Worm (Caenorhabditis elegans) whole organism, L4 larva: Measurements from ENCODE around the gene hsd-3.

Experiments used
- F44E2.7 ChIP-seq: fragments of 200-800 bp; sonication (Bioruptor generic); IDR thresholded peaks from 2 replicates; pipeline ENCODE4 v2.1.2; 2022; ENCODE audit warnings: missing genetic modification characterization, missing compliant biosample characterization
- Y105C5A.15 ChIP-seq: fragments of 200-800 bp; sonication (Bioruptor generic); IDR thresholded peaks from 2 replicates; pipeline ENCODE4 v1.3.6; 2022; ENCODE audit warnings: missing genetic modification characterization, missing compliant biosample characterization
- aha-1 ChIP-seq: fragments of 150-350 bp; peaks from one replicate; lab custom pipeline; 2014; ENCODE audit warnings: missing biosample characterization, missing genetic modification characterization
- aly-2 ChIP-seq: sonication (generic microtip); optimal IDR thresholded peaks from 2 replicates; lab custom pipeline; 2018; ENCODE audit warnings: missing biosample characterization, missing genetic modification characterization
- ama-1 ChIP-seq: fragments of 150-350 bp; optimal IDR thresholded peaks from 2 replicates; lab custom pipeline; 2014; ENCODE audit warnings: inconsistent platforms, mixed read lengths
- arid-1 ChIP-seq: fragments of 200-800 bp; sonication (Bioruptor generic); conservative IDR thresholded peaks from 2 replicates; pipeline ENCODE4 v1.3.6; 2022; ENCODE audit warnings: missing genetic modification reagents, missing genetic modification characterization, missing compliant biosample characterization
- cey-2 ChIP-seq: sonication (generic microtip); optimal IDR thresholded peaks from 3 replicates; lab custom pipeline; 2017; ENCODE audit warnings: missing genetic modification characterization, mild to moderate bottlenecking, missing compliant biosample characterization, antibody characterized with exemption, borderline replicate concordance; ENCODE audit not compliant: insufficient read depth
- daf-16 ChIP-seq, 3 experiments: sonication (generic microtip); optimal IDR thresholded peaks; 2 replicates each; lab custom pipeline; 2016 to 2017; ENCODE audit warnings: missing genetic modification characterization in 3 of 3, missing genetic modification reagents in 3 of 3, mild to moderate bottlenecking in 2 of 3, missing compliant biosample characterization in 2 of 3, missing biosample characterization in 1 of 3, moderate library complexity in 1 of 3
- daf-8 ChIP-seq: fragments of 200-800 bp; sonication (Bioruptor generic); IDR thresholded peaks from 2 replicates; pipeline ENCODE4 v1.3.6; 2022; ENCODE audit warnings: missing genetic modification characterization, missing compliant biosample characterization
- dmd-6 ChIP-seq: fragments of 200-800 bp; sonication (Bioruptor generic); IDR thresholded peaks from 2 replicates; pipeline ENCODE4 v1.3.6; 2022; ENCODE audit warnings: missing genetic modification reagents, missing genetic modification characterization, missing compliant biosample characterization
- dmd-8 ChIP-seq: fragments of 200-800 bp; sonication (Bioruptor generic); IDR thresholded peaks from 2 replicates; pipeline ENCODE4 v1.3.6; 2022; ENCODE audit warnings: missing genetic modification characterization, missing compliant biosample characterization
- duxl-1 ChIP-seq: sonication (generic microtip); optimal IDR thresholded peaks from 2 replicates; lab custom pipeline; 2016; ENCODE audit warnings: mild to moderate bottlenecking, missing genetic modification characterization, moderate library complexity, missing compliant biosample characterization; ENCODE audit not compliant: poor library complexity
- dve-1 ChIP-seq: sonication (generic microtip); optimal IDR thresholded peaks from 2 replicates; lab custom pipeline; 2017; ENCODE audit warnings: antibody characterized with exemption, mild to moderate bottlenecking, missing genetic modification characterization, missing compliant biosample characterization; ENCODE audit not compliant: insufficient read depth
- egl-43 ChIP-seq: fragments of 200-800 bp; sonication (Bioruptor generic); IDR thresholded peaks from 2 replicates; pipeline ENCODE4 v1.3.6; 2022; ENCODE audit warnings: missing genetic modification reagents, missing genetic modification characterization, missing compliant biosample characterization
- gei-8 ChIP-seq: fragments of 200-800 bp; sonication (Bioruptor generic); optimal IDR thresholded peaks from 2 replicates; lab custom pipeline; 2018; ENCODE audit warnings: mild to moderate bottlenecking, missing genetic modification characterization, missing compliant biosample characterization
- hif-1 ChIP-seq, 2 experiments: sonication (generic microtip); optimal IDR thresholded peaks; 2 replicates each; lab custom pipeline; 2016 to 2017; ENCODE audit warnings: missing compliant biosample characterization in 2 of 2, missing genetic modification characterization in 2 of 2, missing genetic modification reagents in 2 of 2, missing genotype in 2 of 2, mild to moderate bottlenecking in 1 of 2
- hlh-11 ChIP-seq: fragments of 200-800 bp; sonication (Bioruptor generic); optimal IDR thresholded peaks from 2 replicates; lab custom pipeline; 2018; ENCODE audit warnings: mild to moderate bottlenecking, missing genetic modification characterization, missing compliant biosample characterization
- hlh-30 ChIP-seq: sonication (generic microtip); optimal IDR thresholded peaks from 2 replicates; lab custom pipeline; 2017; ENCODE audit warnings: antibody characterized with exemption, mild to moderate bottlenecking, missing genetic modification characterization, missing compliant biosample characterization; ENCODE audit not compliant: insufficient read depth
- hmg-1.1 ChIP-seq: fragments of 200-800 bp; sonication (Bioruptor generic); IDR thresholded peaks from 2 replicates; pipeline ENCODE4 v1.3.6; 2022; ENCODE audit warnings: missing genetic modification reagents, missing genetic modification characterization, missing compliant biosample characterization
- jun-1 ChIP-seq: fragments of 150-350 bp; optimal IDR thresholded peaks from 2 replicates; lab custom pipeline; 2014; ENCODE audit warnings: missing biosample characterization, missing genetic modification reagents, missing genetic modification characterization
- lim-7 ChIP-seq: fragments of 200-800 bp; sonication (Bioruptor generic); IDR thresholded peaks from 2 replicates; pipeline ENCODE4 v1.3.6; 2022; ENCODE audit warnings: missing genetic modification characterization, missing compliant biosample characterization
- lin-39 ChIP-seq: fragments of 150-350 bp; optimal IDR thresholded peaks from 2 replicates; lab custom pipeline; 2014; ENCODE audit warnings: missing biosample characterization, missing genetic modification reagents, missing genetic modification characterization
- lsy-2 ChIP-seq, 2 experiments: fragments of 150-350 bp in 1 of 2; sonication (generic microtip) in 1 of 2; optimal IDR thresholded peaks; 2 replicates each; lab custom pipeline; 2014 to 2017; ENCODE audit warnings: missing biosample characterization in 2 of 2, missing genetic modification characterization in 2 of 2
- madf-5 ChIP-seq, 2 experiments: fragments of 200-800 bp; sonication (Bioruptor generic); IDR thresholded peaks; 2 replicates each; pipeline ENCODE4 v1.3.6; 2022; ENCODE audit warnings: missing compliant biosample characterization in 2 of 2, missing genetic modification characterization in 2 of 2
- mdl-1 ChIP-seq, 2 experiments: fragments of 150-350 bp in 1 of 2; sonication (generic microtip) in 1 of 2; optimal IDR thresholded peaks; 2 replicates each; lab custom pipeline; 2014 to 2017; ENCODE audit warnings: missing biosample characterization in 2 of 2, missing genetic modification characterization in 2 of 2
- mep-1 ChIP-seq: fragments of 150-350 bp; sonication (generic microtip); optimal IDR thresholded peaks from 3 replicates; lab custom pipeline; 2014; ENCODE audit warnings: missing biosample characterization, missing genetic modification characterization
- mxl-3 ChIP-seq: fragments of 200-800 bp; sonication (Bioruptor generic); optimal IDR thresholded peaks from 2 replicates; lab custom pipeline; 2018; ENCODE audit warnings: mild to moderate bottlenecking, missing genetic modification characterization, missing compliant biosample characterization
- nhr-11 ChIP-seq: fragments of 150-350 bp; optimal IDR thresholded peaks from 2 replicates; lab custom pipeline; 2014; ENCODE audit warnings: missing biosample characterization, missing genetic modification characterization
- nhr-111 ChIP-seq: fragments of 200-800 bp; sonication (Bioruptor generic); optimal IDR thresholded peaks from 2 replicates; lab custom pipeline; 2018; ENCODE audit warnings: mild to moderate bottlenecking, missing genetic modification characterization, missing compliant biosample characterization
- nhr-237 ChIP-seq: sonication (generic microtip); optimal IDR thresholded peaks from 2 replicates; lab custom pipeline; 2017; ENCODE audit warnings: missing biosample characterization, missing genetic modification characterization
- nhr-77 ChIP-seq: fragments of 150-350 bp; optimal IDR thresholded peaks from 2 replicates; lab custom pipeline; 2014; ENCODE audit warnings: missing biosample characterization, missing genetic modification characterization
- pha-4 ChIP-seq, 2 experiments: fragments of 150-350 bp in 1 of 2; fragments of 200-800 bp in 1 of 2; sonication (Bioruptor generic) in 1 of 2; IDR thresholded peaks in 1 of 2; optimal IDR thresholded peaks in 1 of 2; 2 replicates each; pipeline versions ENCODE4 v1.3.6 to Lab custom; 2014 to 2022; ENCODE audit warnings: missing genetic modification characterization in 2 of 2, missing genetic modification reagents in 2 of 2, missing biosample characterization in 1 of 2, missing compliant biosample characterization in 1 of 2
- php-3 ChIP-seq: fragments of 200-800 bp; sonication (Bioruptor generic); IDR thresholded peaks from 2 replicates; pipeline ENCODE4 v1.3.6; 2022; ENCODE audit warnings: missing genetic modification reagents, missing genetic modification characterization, missing compliant biosample characterization
- rbr-2 ChIP-seq: sonication (generic microtip); optimal IDR thresholded peaks from 2 replicates; lab custom pipeline; 2016; ENCODE audit warnings: missing genotype, missing genetic modification characterization, missing compliant biosample characterization
- set-16 ChIP-seq: fragments of 200-800 bp; sonication (Bioruptor generic); IDR thresholded peaks from 2 replicates; pipeline ENCODE4 v1.3.6; 2022; ENCODE audit warnings: missing genetic modification reagents, missing genetic modification characterization, missing compliant biosample characterization
- tra-1 ChIP-seq: fragments of 200-800 bp; sonication (Bioruptor generic); IDR thresholded peaks from 2 replicates; pipeline ENCODE4 v1.3.6; 2022; ENCODE audit warnings: missing genetic modification reagents, missing genetic modification characterization, missing compliant biosample characterization
- unc-62 ChIP-seq, 3 experiments: fragments of 150-350 bp in 1 of 3; sonication (generic microtip); optimal IDR thresholded peaks in 2 of 3; peaks in 1 of 3; 1 replicate in 1 of 3; 2 replicates in 2 of 3; lab custom pipeline; 2014 to 2017; ENCODE audit warnings: missing biosample characterization in 3 of 3, missing genetic modification characterization in 3 of 3, missing genetic modification reagents in 3 of 3, missing genotype in 1 of 3

hsd-3 gene

DNA sequence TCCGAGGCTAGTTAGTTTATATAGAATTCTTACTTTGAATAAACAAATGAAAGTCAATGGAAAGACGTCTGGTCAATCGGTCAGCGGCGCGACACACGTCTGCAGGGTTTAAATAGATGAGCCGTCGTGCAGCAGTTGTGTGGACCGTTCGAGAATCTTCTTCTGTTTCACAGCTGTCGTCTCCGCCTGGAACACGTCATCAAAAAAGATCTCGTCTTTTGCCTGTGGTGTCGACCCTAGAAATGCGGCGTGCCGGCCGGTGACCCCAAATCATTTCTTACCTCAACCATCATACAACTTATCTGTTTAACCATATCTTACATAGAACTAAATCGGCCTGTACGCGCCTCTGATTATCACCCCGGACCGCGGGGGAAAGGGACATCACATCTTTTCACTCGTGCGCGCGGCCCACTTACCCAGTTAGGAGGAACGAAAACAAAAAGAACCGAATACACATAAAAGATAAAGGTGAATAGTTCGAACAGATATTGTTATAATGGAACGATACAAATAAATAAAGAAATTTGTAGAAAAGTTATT lies 37.0 kb upstream of the hsd-3 start:
- TF ChIP-seq hlh-11 = peak; percentile 66
- TF ChIP-seq mxl-3 (GFP tag; lab: Kevin White, UChicago) = peak; percentile 12
- peak in 1 of 2 experiments; percentile 46 for TF ChIP-seq daf-16 (GFP tag; optimal IDR thresholded peaks at IDR 0.05; lab: Kevin White, UChicago)
- TF ChIP-seq daf-16 (tag; optimal IDR thresholded peaks at IDR 0.05; lab: Kevin White, UChicago) = no peak
- peak; percentile 8; the same call in 1 of the 2 replicates for TF ChIP-seq hmg-1.1
- peak in 1 of 2 experiments; percentile 93 for TF ChIP-seq unc-62 (GFP tag; optimal IDR thresholded peaks at IDR 0.05 in 1 of 2; lab: Kevin White, UChicago)
- no peak for TF ChIP-seq unc-62 (tag; optimal IDR thresholded peaks at IDR 0.05; lab: Kevin White, UChicago)
- TF ChIP-seq arid-1 = no peak
- peak; percentile 42 for TF ChIP-seq hlh-30 (tag; lab: Kevin White, UChicago)
- TF ChIP-seq set-16 = no peak

DNA sequence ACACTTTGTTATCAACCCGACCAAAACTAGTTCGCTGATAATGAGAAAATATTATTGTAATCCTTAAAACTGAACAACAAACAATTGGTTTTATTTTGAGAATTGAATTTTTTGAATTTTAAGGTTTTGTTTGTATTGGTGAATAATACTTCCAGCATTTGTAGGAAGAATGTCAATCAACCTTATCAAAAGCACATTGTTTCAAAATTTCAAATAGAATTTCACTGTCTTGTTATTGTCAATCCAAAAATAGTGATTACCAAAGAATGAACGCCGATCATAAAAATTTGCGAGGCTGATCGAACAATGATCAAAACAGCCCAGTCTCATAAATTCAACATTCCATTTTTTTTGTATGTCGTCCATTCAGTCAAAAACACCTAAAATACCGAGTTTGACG lies 34.6 kb upstream of the hsd-3 start:
- TF ChIP-seq lsy-2 (tag; optimal IDR thresholded peaks at IDR 0.05; lab: Kevin White, UChicago) (no peak), cey-2 (tag; lab: Kevin White, UChicago) (no peak), set-16 (no peak), dmd-6 (GFP tag; lab: Robert Waterston, UW) (peak; percentile 86), nhr-77 (tag; lab: Kevin White, UChicago) (no peak), Y105C5A.15 (GFP tag; lab: Robert Waterston, UW) (no peak), pha-4 (GFP tag; IDR thresholded peaks at IDR 0.05; lab: Robert Waterston, UW) (no peak), pha-4 (tag; optimal IDR thresholded peaks at IDR 0.05; lab: Kevin White, UChicago) (no peak), hif-1 (tag; optimal IDR thresholded peaks at IDR 0.05; lab: Kevin White, UChicago) (no peak), lim-7 (no peak), aly-2 (tag; lab: Kevin White, UChicago) (no peak), lin-39 (no peak), gei-8 (GFP tag; lab: Kevin White, UChicago) (no peak), ama-1 (lab: Kevin White, UChicago) (no peak), egl-43 (no peak), mep-1 (tag; lab: Kevin White, UChicago) (no peak), jun-1 (no peak), nhr-237 (tag; lab: Kevin White, UChicago) (no peak), madf-5 (GFP tag; IDR thresholded peaks at IDR 0.05; lab: Robert Waterston, UW) (no peak), nhr-111 (no peak), arid-1 (no peak), daf-8 (GFP tag; lab: Robert Waterston, UW) (no peak), hmg-1.1 (no peak), dve-1 (peak; percentile 77), nhr-11 (tag; lab: Kevin White, UChicago) (no peak), php-3 (GFP tag; lab: Robert Waterston, UW) (peak; percentile 63), F44E2.7 (GFP tag; lab: Robert Waterston, UW) (no peak), mdl-1 (tag; optimal IDR thresholded peaks at IDR 0.05; lab: Kevin White, UChicago) (no peak), daf-16 (GFP tag; optimal IDR thresholded peaks at IDR 0.05; lab: Kevin White, UChicago) (no peak), daf-16 (tag; optimal IDR thresholded peaks at IDR 0.05; lab: Kevin White, UChicago) (peak; percentile 69), dmd-8 (GFP tag; lab: Robert Waterston, UW) (no peak), aha-1 (tag; lab: Kevin White, UChicago) (peak; percentile 33), duxl-1 (no peak), rbr-2 (tag; lab: Kevin White, UChicago) (no peak), tra-1 (peak; percentile 80), hlh-11 (peak; percentile 28)
